Fruit fly (Drosophila melanogaster): ENCODE measurements around the gene CG6356.

DNA sequence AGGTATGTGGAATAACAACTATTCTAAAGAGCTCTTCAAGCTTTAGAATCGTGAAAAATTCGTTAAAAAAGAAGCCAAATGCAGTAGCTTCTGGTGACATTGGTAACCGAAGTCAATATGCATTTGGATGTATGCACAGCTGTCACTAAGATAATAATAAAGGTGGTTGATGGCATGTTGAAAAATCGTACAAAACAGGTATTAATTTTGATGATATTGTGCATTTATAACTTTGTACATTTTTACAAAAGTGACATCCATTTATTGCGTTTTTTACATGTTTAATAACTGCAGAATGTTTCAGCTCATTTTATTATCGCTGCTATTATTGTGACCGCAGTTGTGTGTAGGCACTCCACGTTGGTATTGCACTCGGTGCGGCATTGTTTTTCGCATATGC is 17.8 kb downstream of the CG6356 start:
- TF ChIP-seq CG6163 (GFP tag; IDR thresholded peaks at IDR 0.05) (0 out of 3 replicates have a peak, but pooled peaks have one; percentile 49), fd59A (GFP tag; optimal IDR thresholded peaks at IDR 0.05) (peak; percentile 14), CG9139 (GFP tag; optimal IDR thresholded peaks at IDR 0.05) (no peak), CG1621 (tag; optimal IDR thresholded peaks at IDR 0.05) (no peak), Ets21C (GFP tag; optimal IDR thresholded peaks at IDR 0.05) (no peak), Sox102F (GFP tag; optimal IDR thresholded peaks at IDR 0.05) (no peak), Sox14 (GFP tag; optimal IDR thresholded peaks at IDR 0.05) (no peak), CG6792 (GFP tag; optimal IDR thresholded peaks at IDR 0.05) (peak; percentile 31), topi (GFP tag; optimal IDR thresholded peaks at IDR 0.05) (peak; percentile 44), CG6854 (GFP tag; optimal IDR thresholded peaks at IDR 0.05) (no peak), Eip93F (GFP tag; optimal IDR thresholded peaks at IDR 0.05) (no peak), net (GFP tag; optimal IDR thresholded peaks at IDR 0.05) (peak; percentile 55)
